Fruit fly (Drosophila melanogaster) S2 (cell line): ENCODE measurements around the gene hth.

Experiments used
- CG8478 ChIP-seq: fragments of >200 bp; optimal IDR thresholded peaks from 2 replicates; lab custom pipeline; 2018
- CTCF ChIP-seq, 2 experiments: fragments of >200 bp; optimal IDR thresholded peaks; 2 replicates each; lab custom pipeline; 2018

dm6 chr3R:10680825-10681681 lies 41.7 kb upstream of the hth start, which contains the start of gene Phyhd1:
- no peak for TF ChIP-seq CG8478 (lab: Kevin White, UChicago)
- no peak for TF ChIP-seq CTCF (optimal IDR thresholded peaks at IDR 0.05; lab: Kevin White, UChicago)
